Worm (Caenorhabditis elegans) whole organism, L1 larva: ENCODE results near the gene R193.1.

Source experiments
- irx-1 ChIP-seq: sonication (generic microtip); optimal IDR thresholded peaks from 2 replicates; lab custom pipeline; 2016; ENCODE audit warnings: missing genetic modification characterization, missing compliant biosample characterization
- mef-2 ChIP-seq: fragments of 150-350 bp; optimal IDR thresholded peaks from 2 replicates; lab custom pipeline; 2014; ENCODE audit warnings: missing biosample characterization, missing genetic modification characterization
- nhr-237 ChIP-seq: fragments of 150-350 bp; optimal IDR thresholded peaks from 2 replicates; lab custom pipeline; 2014; ENCODE audit warnings: missing biosample characterization, missing genetic modification characterization
- nhr-28 ChIP-seq: fragments of 150-350 bp; optimal IDR thresholded peaks from 2 replicates; lab custom pipeline; 2014; ENCODE audit warnings: missing biosample characterization, missing genetic modification characterization
- unc-130 ChIP-seq: fragments of 150-350 bp; optimal IDR thresholded peaks from 2 replicates; lab custom pipeline; 2017; ENCODE audit warnings: missing biosample characterization, missing genetic modification characterization, inconsistent platforms
- unc-86 ChIP-seq: sonication (generic microtip); optimal IDR thresholded peaks from 2 replicates; lab custom pipeline; 2016; ENCODE audit warnings: missing genetic modification characterization, missing compliant biosample characterization
- zip-4 ChIP-seq: fragments of 200-800 bp; sonication (Bioruptor generic); optimal IDR thresholded peaks from 2 replicates; lab custom pipeline; 2018; ENCODE audit warnings: mild to moderate bottlenecking, missing genetic modification characterization, moderate library complexity, missing compliant biosample characterization
- ztf-11 ChIP-seq, 2 experiments: sonication (generic microtip); optimal IDR thresholded peaks; 2 replicates each; lab custom pipeline; 2016 to 2017; ENCODE audit warnings: missing genetic modification characterization in 2 of 2, missing biosample characterization in 1 of 2, missing compliant biosample characterization in 1 of 2

- no peak for TF ChIP-seq unc-86 (tag; lab: Kevin White, UChicago)
- no peak for TF ChIP-seq nhr-28 (tag; lab: Kevin White, UChicago)
- TF ChIP-seq nhr-237 (tag; lab: Kevin White, UChicago) = no peak
- no peak for TF ChIP-seq mef-2
- TF ChIP-seq ztf-11 (tag; optimal IDR thresholded peaks at IDR 0.05; lab: Kevin White, UChicago) = no peak
- TF ChIP-seq unc-130 (tag; lab: Kevin White, UChicago) = no peak
- TF ChIP-seq zip-4 = no peak
- no peak for TF ChIP-seq irx-1 (tag; lab: Kevin White, UChicago)
These were observed 35.4 kb upstream of the R193.1 start, which contains the start of gene C05D9.7 for ce11 chrX:1119305-1119704.
